Worm (Caenorhabditis elegans) whole organism, L2 larva: ENCODE measurements around the gene K02A2.5.
A peak's percentile ranks its signal among the peaks of the same experiment; 100 is the strongest.

Experiments
- C34F6.9 ChIP-seq: fragments of 150-350 bp; optimal IDR thresholded peaks from 2 replicates; lab custom pipeline; 2014; ENCODE audit warnings: missing biosample characterization, missing genetic modification characterization
- F13H6.1 ChIP-seq: sonication (generic microtip); optimal IDR thresholded peaks from 2 replicates; lab custom pipeline; 2016; ENCODE audit warnings: missing genetic modification characterization, missing compliant biosample characterization
- R02D3.7 ChIP-seq: fragments of 150-350 bp; optimal IDR thresholded peaks from 2 replicates; lab custom pipeline; 2014; ENCODE audit warnings: missing biosample characterization, missing genetic modification characterization
- ZK546.5 ChIP-seq: sonication (generic microtip); optimal IDR thresholded peaks from 2 replicates; lab custom pipeline; 2017; ENCODE audit warnings: missing biosample characterization, missing genetic modification characterization
- alr-1 ChIP-seq: fragments of 150-350 bp; optimal IDR thresholded peaks from 2 replicates; lab custom pipeline; 2014; ENCODE audit warnings: missing biosample characterization, missing genetic modification characterization
- aly-2 ChIP-seq: fragments of 150-350 bp; optimal IDR thresholded peaks from 2 replicates; lab custom pipeline; 2014; ENCODE audit warnings: missing biosample characterization, missing genetic modification characterization
- ama-1 ChIP-seq: fragments of 150-350 bp; optimal IDR thresholded peaks from 2 replicates; lab custom pipeline; 2018; ENCODE audit warnings: inconsistent platforms
- blmp-1 ChIP-seq: sonication (generic microtip); optimal IDR thresholded peaks from 2 replicates; lab custom pipeline; 2017; ENCODE audit warnings: missing genetic modification characterization, mild to moderate bottlenecking, missing compliant biosample characterization, antibody characterized with exemption, moderate library complexity; ENCODE audit not compliant: insufficient read depth
- ceh-16 ChIP-seq: fragments of 150-350 bp; optimal IDR thresholded peaks from 2 replicates; lab custom pipeline; 2014; ENCODE audit warnings: missing biosample characterization, missing genetic modification characterization
- ceh-82 ChIP-seq: fragments of 150-350 bp; optimal IDR thresholded peaks from 2 replicates; lab custom pipeline; 2014; ENCODE audit warnings: missing biosample characterization, missing genetic modification characterization
- crh-2 ChIP-seq: sonication (generic microtip); optimal IDR thresholded peaks from 2 replicates; lab custom pipeline; 2017; ENCODE audit warnings: missing biosample characterization, missing genetic modification characterization
- dmd-4 ChIP-seq: sonication (generic microtip); optimal IDR thresholded peaks from 2 replicates; lab custom pipeline; 2017; ENCODE audit warnings: missing biosample characterization, missing genetic modification characterization
- egl-27 ChIP-seq: sonication (generic microtip); optimal IDR thresholded peaks from 3 replicates; lab custom pipeline; 2017; ENCODE audit warnings: missing biosample characterization, missing genetic modification reagents, missing genetic modification characterization
- elt-1 ChIP-seq: fragments of 150-350 bp; optimal IDR thresholded peaks from 2 replicates; lab custom pipeline; 2014; ENCODE audit warnings: missing biosample characterization, missing genetic modification characterization
- elt-3 ChIP-seq: sonication (generic microtip); optimal IDR thresholded peaks from 2 replicates; lab custom pipeline; 2017; ENCODE audit warnings: missing biosample characterization, missing genetic modification characterization
- fos-1 ChIP-seq: fragments of 150-350 bp; optimal IDR thresholded peaks from 2 replicates; lab custom pipeline; 2014; ENCODE audit warnings: missing biosample characterization, missing genetic modification characterization
- gmeb-1 ChIP-seq: fragments of 150-350 bp; optimal IDR thresholded peaks from 2 replicates; lab custom pipeline; 2014; ENCODE audit warnings: missing biosample characterization, missing genetic modification characterization
- lin-13 ChIP-seq: fragments of 150-350 bp; optimal IDR thresholded peaks from 2 replicates; lab custom pipeline; 2014; ENCODE audit warnings: missing biosample characterization, missing genetic modification reagents, missing genetic modification characterization
- lin-39 ChIP-seq: fragments of 150-350 bp; optimal IDR thresholded peaks from 2 replicates; lab custom pipeline; 2014; ENCODE audit warnings: missing biosample characterization, missing genetic modification reagents, missing genetic modification characterization
- lsy-2 ChIP-seq, 2 experiments: fragments of 150-350 bp in 1 of 2; sonication (generic microtip) in 1 of 2; optimal IDR thresholded peaks; 2 replicates each; lab custom pipeline; 2014 to 2017; ENCODE audit warnings: missing biosample characterization in 2 of 2, missing genetic modification characterization in 2 of 2
- mab-5 ChIP-seq: fragments of 150-350 bp; optimal IDR thresholded peaks from 2 replicates; lab custom pipeline; 2014; ENCODE audit warnings: missing biosample characterization, missing genetic modification characterization
- mdl-1 ChIP-seq, 2 experiments: fragments of 150-350 bp in 1 of 2; sonication (generic microtip) in 1 of 2; optimal IDR thresholded peaks; 2 replicates each; lab custom pipeline; 2017; ENCODE audit warnings: missing biosample characterization in 2 of 2, missing genetic modification characterization in 2 of 2
- nhr-10 ChIP-seq: sonication (generic microtip); optimal IDR thresholded peaks from 2 replicates; lab custom pipeline; 2017; ENCODE audit warnings: missing biosample characterization, missing genetic modification characterization
- nhr-11 ChIP-seq: fragments of 150-350 bp; optimal IDR thresholded peaks from 2 replicates; lab custom pipeline; 2014; ENCODE audit warnings: missing biosample characterization, missing genetic modification characterization
- nhr-12 ChIP-seq: fragments of 150-350 bp; optimal IDR thresholded peaks from 2 replicates; lab custom pipeline; 2014; ENCODE audit warnings: missing biosample characterization, missing genetic modification characterization
- nhr-129 ChIP-seq: fragments of 150-350 bp; optimal IDR thresholded peaks from 2 replicates; lab custom pipeline; 2014; ENCODE audit warnings: missing biosample characterization, missing genetic modification characterization
- nhr-21 ChIP-seq: fragments of 150-350 bp; optimal IDR thresholded peaks from 2 replicates; lab custom pipeline; 2014; ENCODE audit warnings: missing biosample characterization, missing genetic modification characterization
- nhr-23 ChIP-seq: fragments of 150-350 bp; optimal IDR thresholded peaks from 2 replicates; lab custom pipeline; 2014; ENCODE audit warnings: missing biosample characterization, missing genetic modification reagents, missing genetic modification characterization
- nhr-25 ChIP-seq: fragments of 150-350 bp; sonication (generic microtip); optimal IDR thresholded peaks from 3 replicates; lab custom pipeline; 2014; ENCODE audit warnings: missing biosample characterization, missing genetic modification characterization
- nhr-6 ChIP-seq: fragments of 150-350 bp; optimal IDR thresholded peaks from 2 replicates; lab custom pipeline; 2014; ENCODE audit warnings: missing biosample characterization, missing genetic modification characterization
- nhr-77 ChIP-seq: fragments of 150-350 bp; optimal IDR thresholded peaks from 2 replicates; lab custom pipeline; 2014; ENCODE audit warnings: missing biosample characterization, missing genetic modification characterization
- peb-1 ChIP-seq: fragments of 150-350 bp; optimal IDR thresholded peaks from 2 replicates; lab custom pipeline; 2014; ENCODE audit warnings: missing biosample characterization, missing genetic modification characterization
- sma-3 ChIP-seq: sonication (generic microtip); optimal IDR thresholded peaks from 2 replicates; lab custom pipeline; 2016; ENCODE audit warnings: missing genetic modification reagents, missing genetic modification characterization, missing compliant biosample characterization
- sma-9 ChIP-seq, 2 experiments: fragments of 150-350 bp in 1 of 2; sonication (generic microtip) in 1 of 2; optimal IDR thresholded peaks; 2 replicates each; lab custom pipeline; 2014 to 2016; ENCODE audit warnings: missing genetic modification characterization in 2 of 2, mild to moderate bottlenecking in 1 of 2, missing biosample characterization in 1 of 2, missing compliant biosample characterization in 1 of 2, missing genetic modification reagents in 1 of 2, moderate library complexity in 1 of 2
- snpc-4 ChIP-seq: fragments of 150-350 bp; optimal IDR thresholded peaks from 2 replicates; lab custom pipeline; 2014; ENCODE audit warnings: missing biosample characterization, missing genetic modification characterization
- zag-1 ChIP-seq: fragments of 150-350 bp; optimal IDR thresholded peaks from 2 replicates; lab custom pipeline; 2014; ENCODE audit warnings: missing biosample characterization, missing genetic modification characterization
- ztf-1 ChIP-seq: fragments of 200-800 bp; sonication (Bioruptor generic); conservative IDR thresholded peaks from 2 replicates; pipeline ENCODE4 v1.3.6; 2022; ENCODE audit warnings: missing genetic modification characterization, missing compliant biosample characterization
- ztf-11 ChIP-seq: sonication (generic microtip); optimal IDR thresholded peaks from 2 replicates; lab custom pipeline; 2017; ENCODE audit warnings: missing biosample characterization, missing genetic modification characterization
- ztf-4 ChIP-seq: fragments of 150-350 bp; optimal IDR thresholded peaks from 2 replicates; lab custom pipeline; 2014; ENCODE audit warnings: missing biosample characterization, missing genetic modification characterization

The K02A2.5 gene

DNA sequence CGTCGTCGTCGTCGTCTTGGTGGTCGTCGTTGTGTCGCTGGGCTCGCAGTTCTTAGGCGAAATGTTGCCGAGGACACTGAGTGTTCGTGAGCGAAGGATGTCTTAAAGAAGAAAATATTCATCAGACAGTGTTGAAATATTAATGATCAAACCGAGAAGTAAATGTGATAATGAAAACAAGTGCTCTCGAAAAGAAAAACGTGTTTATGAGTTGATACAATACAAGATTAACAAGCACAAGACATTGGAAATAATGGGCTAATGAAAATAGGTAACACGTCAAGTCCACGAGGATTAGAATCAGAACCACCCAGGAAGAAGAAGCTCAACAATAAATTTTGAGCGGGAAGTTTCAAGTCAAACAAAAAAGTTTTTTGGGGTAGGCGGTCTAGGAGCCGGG, at the start of gene K02A2.5:
TSS of gene K02A2.5 (minus strand) at position 101 of the 400 bp plus-strand sequence.
- TF ChIP-seq nhr-25 (tag; lab: Kevin White, UChicago), result no peak
- no peak for TF ChIP-seq sma-3 (GFP tag; lab: Kevin White, UChicago)
- no peak for TF ChIP-seq nhr-10
- TF ChIP-seq nhr-6 (tag; lab: Kevin White, UChicago), result no peak
- TF ChIP-seq lin-13 (GFP tag; lab: Kevin White, UChicago), result no peak
- TF ChIP-seq elt-1 (tag; lab: Kevin White, UChicago), result no peak
- TF ChIP-seq lin-39 (tag; lab: Kevin White, UChicago), result no peak

DNA sequence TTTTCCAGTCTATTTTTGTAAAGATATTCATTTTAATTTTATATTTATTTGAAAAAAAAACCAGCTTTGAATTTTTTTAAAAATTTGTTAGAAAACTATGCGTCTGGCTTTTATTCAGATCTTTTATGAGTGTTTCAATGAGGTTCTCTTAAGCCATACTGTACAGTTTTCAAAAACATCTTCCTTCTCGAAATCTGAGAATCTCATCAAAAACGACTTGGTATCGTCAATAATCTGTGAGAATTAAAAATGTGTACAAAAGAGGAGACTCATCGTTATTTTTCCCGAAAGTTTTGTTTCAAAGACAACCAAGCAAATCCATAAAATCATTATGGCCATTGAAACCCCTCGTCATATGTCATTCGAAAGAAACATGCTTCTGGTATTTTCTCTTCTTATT, 47.4 kb upstream of the K02A2.5 start, which contains the start of gene D1022.2:
TSS of gene D1022.2 (plus strand) at position 301 of the 400 bp plus-strand sequence.
- TF ChIP-seq elt-3 (tag; lab: Kevin White, UChicago) (no peak), sma-3 (GFP tag; lab: Kevin White, UChicago) (no peak), lsy-2 (tag; optimal IDR thresholded peaks at IDR 0.05; lab: Kevin White, UChicago) (no peak), ztf-1 (GFP tag; lab: Robert Waterston, UW) (no peak)

DNA sequence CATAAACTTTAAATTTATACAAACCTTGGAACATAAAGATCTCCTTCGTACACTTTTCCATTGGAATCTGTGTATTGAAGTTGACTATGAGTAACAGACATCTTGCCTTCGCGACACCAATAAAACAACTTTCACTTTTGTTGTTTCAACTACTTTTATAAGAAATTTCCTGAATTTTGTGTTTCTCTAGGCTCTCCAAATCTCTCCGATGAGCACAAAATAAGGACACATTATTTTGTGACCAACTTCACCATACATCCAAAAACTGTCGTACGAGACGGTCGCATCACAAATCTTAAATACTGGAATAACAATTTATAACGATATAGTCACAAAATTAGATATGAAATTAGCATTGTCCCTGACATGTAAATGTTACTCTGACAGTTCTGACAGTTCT, 46.9 kb upstream of the K02A2.5 start, which contains the start of gene D1022.5:
TSS of gene D1022.5 (minus strand) at position 101 of the 400 bp plus-strand sequence.
- TF ChIP-seq dmd-4, result no peak
- TF ChIP-seq sma-3 (GFP tag; lab: Kevin White, UChicago), result no peak
- no peak for TF ChIP-seq egl-27
- no peak for TF ChIP-seq C34F6.9
- no peak for TF ChIP-seq nhr-25 (tag; lab: Kevin White, UChicago)
- no peak for TF ChIP-seq mdl-1 (tag; optimal IDR thresholded peaks at IDR 0.05; lab: Kevin White, UChicago)
- TF ChIP-seq crh-2, result no peak
- TF ChIP-seq ama-1 (lab: Kevin White, UChicago), result no peak
- no peak for TF ChIP-seq nhr-10
- TF ChIP-seq blmp-1 (tag; lab: Kevin White, UChicago), result no peak
- no peak for TF ChIP-seq R02D3.7 (tag; lab: Kevin White, UChicago)

DNA sequence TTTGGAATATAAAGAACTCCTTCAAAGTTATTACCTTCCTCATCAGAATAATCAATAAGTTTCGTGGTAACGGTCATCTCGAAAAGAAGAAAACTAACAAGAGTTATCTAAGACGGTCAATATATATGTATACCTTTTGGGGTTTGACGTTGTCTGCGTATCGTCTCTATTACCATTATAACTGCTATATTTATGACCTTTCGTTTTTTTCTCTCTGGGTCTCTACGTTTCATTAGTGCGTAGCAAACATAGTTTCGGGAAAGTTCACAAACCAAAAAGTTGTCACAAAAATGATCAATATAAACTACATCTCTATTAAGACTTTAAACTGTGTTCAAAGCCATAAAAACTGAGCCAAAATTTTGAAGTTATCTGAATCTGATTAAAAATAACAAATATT, 45.4 kb upstream of the K02A2.5 start, which contains the start of gene D1022.4:
TSS of gene D1022.4 (minus strand) at position 83 of the 400 bp plus-strand sequence.
- TF ChIP-seq ztf-11 (tag; lab: Kevin White, UChicago) (no peak), ceh-16 (tag; lab: Kevin White, UChicago) (no peak), ztf-4 (tag; lab: Kevin White, UChicago) (no peak), C34F6.9 (peak; percentile 33), snpc-4 (tag; lab: Kevin White, UChicago) (no peak), gmeb-1 (tag; lab: Kevin White, UChicago) (peak; percentile 37), sma-9 (GFP tag; optimal IDR thresholded peaks at IDR 0.05; lab: Kevin White, UChicago) (peak; percentile 68), sma-9 (tag; optimal IDR thresholded peaks at IDR 0.05; lab: Kevin White, UChicago) (no peak), nhr-129 (tag; lab: Kevin White, UChicago) (no peak), ZK546.5 (tag; lab: Kevin White, UChicago) (no peak), crh-2 (peak; percentile 38), nhr-12 (tag; lab: Kevin White, UChicago) (no peak), R02D3.7 (tag; lab: Kevin White, UChicago) (no peak), blmp-1 (tag; lab: Kevin White, UChicago) (peak; percentile 56), nhr-6 (tag; lab: Kevin White, UChicago) (no peak), alr-1 (tag; lab: Kevin White, UChicago) (no peak), dmd-4 (no peak), nhr-77 (tag; lab: Kevin White, UChicago) (no peak), lin-13 (GFP tag; lab: Kevin White, UChicago) (no peak), mab-5 (tag; lab: Kevin White, UChicago) (no peak), nhr-10 (no peak), fos-1 (tag; lab: Kevin White, UChicago) (peak; percentile 57), nhr-11 (tag; lab: Kevin White, UChicago) (no peak), egl-27 (no peak), aly-2 (no peak), ztf-1 (GFP tag; lab: Robert Waterston, UW) (no peak), nhr-21 (tag; lab: Kevin White, UChicago) (no peak), elt-3 (tag; lab: Kevin White, UChicago) (no peak), nhr-23 (tag; lab: Kevin White, UChicago) (no peak), sma-3 (GFP tag; lab: Kevin White, UChicago) (no peak), lin-39 (tag; lab: Kevin White, UChicago) (no peak), F13H6.1 (tag; lab: Kevin White, UChicago) (no peak), ama-1 (lab: Kevin White, UChicago) (no peak), zag-1 (no peak), peb-1 (tag; lab: Kevin White, UChicago) (no peak), ceh-82 (tag; lab: Kevin White, UChicago) (no peak)
